Fruit fly (Drosophila melanogaster) whole organism, embryonic: ENCODE results near the gene CG43755.

Source experiments
- Atf3 ChIP-seq: fragments of 200-800 bp; sonication (Bioruptor generic); optimal IDR thresholded peaks from 3 replicates; lab custom pipeline; 2016; ENCODE audit warnings: missing biosample characterization, missing genetic modification characterization
- Awh ChIP-seq: fragments of 200-800 bp; sonication (Bioruptor generic); IDR thresholded peaks from 2 replicates; pipeline ENCODE4, ENCODE4 v1.3.6; 2022; ENCODE audit warnings: missing biosample characterization, missing genetic modification characterization
- CG11696 ChIP-seq: fragments of 200-800 bp; sonication (Bioruptor generic); IDR thresholded peaks from 2 replicates; pipeline ENCODE4 v1.3.6; 2022; ENCODE audit warnings: missing biosample characterization, missing genetic modification characterization
- CG13894 ChIP-seq: fragments of 200-800 bp; sonication (Bioruptor generic); optimal IDR thresholded peaks from 3 replicates; lab custom pipeline; 2018; ENCODE audit warnings: missing biosample characterization, mild to moderate bottlenecking, missing genetic modification characterization, moderate library complexity
- CG14710 ChIP-seq: fragments of 200-800 bp; sonication (Bioruptor generic); optimal IDR thresholded peaks from 3 replicates; lab custom pipeline; 2019; ENCODE audit warnings: missing biosample characterization, mild to moderate bottlenecking, missing genetic modification characterization, moderate library complexity
- CG16779 ChIP-seq: fragments of 200-800 bp; sonication (Bioruptor generic); IDR thresholded peaks from 2 replicates; pipeline ENCODE4 v1.3.6; 2022; ENCODE audit warnings: missing biosample characterization, missing genetic modification characterization
- CG17568 ChIP-seq: fragments of 200-800 bp; sonication (Bioruptor generic); optimal IDR thresholded peaks from 2 replicates; lab custom pipeline; 2018; ENCODE audit warnings: missing biosample characterization, mild to moderate bottlenecking, missing genetic modification characterization, moderate library complexity
- CG17802 ChIP-seq: fragments of 200-800 bp; sonication (Bioruptor generic); optimal IDR thresholded peaks from 2 replicates; lab custom pipeline; 2018; ENCODE audit warnings: missing biosample characterization, mild to moderate bottlenecking, missing genetic modification characterization, moderate library complexity
- CG17829 ChIP-seq: fragments of 200-800 bp; optimal IDR thresholded peaks from 2 replicates; lab custom pipeline; 2019; ENCODE audit warnings: missing biosample characterization, mild to moderate bottlenecking, missing genetic modification characterization, moderate library complexity
- CG18764 ChIP-seq: fragments of 200-800 bp; sonication (Bioruptor generic); optimal IDR thresholded peaks from 3 replicates; lab custom pipeline; 2016; ENCODE audit warnings: missing biosample characterization, missing genetic modification characterization
- CG2875 ChIP-seq: fragments of 200-800 bp; sonication (Bioruptor generic); optimal IDR thresholded peaks from 2 replicates; lab custom pipeline; 2017; ENCODE audit warnings: missing biosample characterization, mild to moderate bottlenecking, missing genetic modification characterization, missing genetic modification reagents
- CG31365 ChIP-seq: fragments of 200-800 bp; sonication (Bioruptor generic); optimal IDR thresholded peaks from 2 replicates; lab custom pipeline; 2018; ENCODE audit warnings: missing biosample characterization, mild to moderate bottlenecking, missing genetic modification characterization
- CG32767 ChIP-seq: fragments of 200-800 bp; sonication (Bioruptor generic); IDR thresholded peaks from 2 replicates; pipeline ENCODE4 v1.3.6; 2022; ENCODE audit warnings: missing biosample characterization, missing genetic modification characterization
- CG6765 ChIP-seq: fragments of 200-800 bp; sonication (Bioruptor generic); optimal IDR thresholded peaks from 3 replicates; lab custom pipeline; 2017; ENCODE audit warnings: missing biosample characterization, mild to moderate bottlenecking, missing genetic modification characterization
- CG8290 ChIP-seq, 3 experiments: fragments of 200-800 bp; sonication (Bioruptor generic); optimal IDR thresholded peaks; 2 replicates each; lab custom pipeline; 2016 to 2019; ENCODE audit warnings: missing biosample characterization in 3 of 3, missing genetic modification characterization in 3 of 3, mild to moderate bottlenecking in 2 of 3, moderate library complexity in 1 of 3
- CG8359 ChIP-seq: fragments of 200-800 bp; sonication (Bioruptor generic); optimal IDR thresholded peaks from 2 replicates; lab custom pipeline; 2017; ENCODE audit warnings: missing biosample characterization, mild to moderate bottlenecking, missing genetic modification characterization, borderline replicate concordance
- CG9817 ChIP-seq: fragments of 200-800 bp; sonication (Bioruptor generic); optimal IDR thresholded peaks from 2 replicates; lab custom pipeline; 2018; ENCODE audit warnings: missing biosample characterization, mild to moderate bottlenecking, missing genetic modification characterization, moderate library complexity
- Dbx ChIP-seq: fragments of 200-800 bp; sonication (Bioruptor generic); IDR thresholded peaks from 3 replicates; pipeline ENCODE4 v1.3.6; 2022; ENCODE audit warnings: missing biosample characterization, missing genetic modification characterization
- Doc2 ChIP-seq: fragments of 200-800 bp; sonication (Bioruptor generic); IDR thresholded peaks from 2 replicates; pipeline ENCODE4 v1.3.6; 2022; ENCODE audit warnings: missing biosample characterization, missing genetic modification characterization
- GATAe ChIP-seq: fragments of 200-800 bp; sonication (Bioruptor generic); conservative IDR thresholded peaks from 2 replicates; pipeline ENCODE4 v1.3.6; 2022; ENCODE audit warnings: missing biosample characterization, missing genetic modification characterization
- Gug ChIP-seq: fragments of 200-800 bp; sonication (Bioruptor generic); IDR thresholded peaks from 4 replicates; pipeline ENCODE4 v1.3.6; 2022; ENCODE audit warnings: missing biosample characterization, missing genetic modification characterization
- H2.0 ChIP-seq: fragments of 200-800 bp; sonication (Bioruptor generic); IDR thresholded peaks from 2 replicates; pipeline ENCODE4 v1.3.6; 2022; ENCODE audit warnings: missing biosample characterization, missing genetic modification characterization
- Lhr ChIP-seq: fragments of 200-800 bp; sonication (Bioruptor generic); optimal IDR thresholded peaks from 3 replicates; lab custom pipeline; 2017; ENCODE audit warnings: mild to moderate bottlenecking, missing biosample characterization, missing genetic modification reagents, missing genetic modification characterization
- Med ChIP-seq: fragments of 200-800 bp; sonication (Bioruptor generic); peaks from one replicate; lab custom pipeline; 2016; ENCODE audit warnings: missing biosample characterization, missing genetic modification characterization, mild to moderate bottlenecking, inconsistent platforms, moderate library complexity
- Ravus ChIP-seq: fragments of 200-800 bp; sonication (Bioruptor generic); IDR thresholded peaks from 2 replicates; pipeline ENCODE4 v1.3.6; 2022; ENCODE audit warnings: missing biosample characterization, missing genetic modification characterization
- Sin3A ChIP-seq: fragments of >200 bp; optimal IDR thresholded peaks from 2 replicates; lab custom pipeline; 2018
- Spps ChIP-seq: fragments of 200-800 bp; sonication (Bioruptor generic); optimal IDR thresholded peaks from 2 replicates; lab custom pipeline; 2018; ENCODE audit warnings: missing biosample characterization, mild to moderate bottlenecking, missing genetic modification characterization
- Sry-δ ChIP-seq: fragments of 200-800 bp; sonication (Bioruptor generic); optimal IDR thresholded peaks from 2 replicates; lab custom pipeline; 2016; ENCODE audit warnings: missing biosample characterization, missing genetic modification characterization
- Tbp ChIP-seq: fragments of >200 bp; optimal IDR thresholded peaks from 2 replicates; lab custom pipeline; 2018; ENCODE audit warnings: missing biosample characterization, missing genetic modification characterization
- ab ChIP-seq: fragments of 200-800 bp; sonication (Bioruptor generic); optimal IDR thresholded peaks from 2 replicates; lab custom pipeline; 2016; ENCODE audit warnings: missing biosample characterization, missing genetic modification characterization
- ara ChIP-seq: fragments of 200-800 bp; sonication (Bioruptor generic); IDR thresholded peaks from 2 replicates; pipeline ENCODE4 v1.3.6; 2022; ENCODE audit warnings: missing biosample characterization, missing genetic modification characterization
- az2 ChIP-seq: fragments of 200-800 bp; sonication (Bioruptor generic); optimal IDR thresholded peaks from 3 replicates; lab custom pipeline; 2016; ENCODE audit warnings: missing biosample characterization, missing genetic modification characterization
- bigmax ChIP-seq: fragments of 200-800 bp; sonication (Bioruptor generic); optimal IDR thresholded peaks from 2 replicates; lab custom pipeline; 2018; ENCODE audit warnings: missing biosample characterization, mild to moderate bottlenecking, missing genetic modification characterization
- caup ChIP-seq: fragments of 200-800 bp; sonication (Bioruptor generic); optimal IDR thresholded peaks from 3 replicates; lab custom pipeline; 2017; ENCODE audit warnings: missing biosample characterization, mild to moderate bottlenecking, missing genetic modification characterization, moderate library complexity; ENCODE audit not compliant: severe bottlenecking
- chinmo ChIP-seq: fragments of 200-800 bp; sonication (Bioruptor generic); IDR thresholded peaks from 4 replicates; pipeline ENCODE4 v1.3.6; 2022; ENCODE audit warnings: missing biosample characterization, missing genetic modification characterization; ENCODE audit not compliant: partially characterized antibody
- crp ChIP-seq, 2 experiments: fragments of 200-800 bp; sonication (Bioruptor generic); optimal IDR thresholded peaks; 2 replicates in 1 of 2; 3 replicates in 1 of 2; lab custom pipeline; 2017; ENCODE audit warnings: missing biosample characterization in 2 of 2, missing genetic modification characterization in 2 of 2, mild to moderate bottlenecking in 1 of 2, moderate library complexity in 1 of 2
- en ChIP-seq: fragments of 200-800 bp; sonication (Bioruptor generic); optimal IDR thresholded peaks from 2 replicates; lab custom pipeline; 2016; ENCODE audit warnings: missing biosample characterization, missing genetic modification characterization
- gsb ChIP-seq: fragments of 200-800 bp; sonication (Bioruptor generic); IDR thresholded peaks from 2 replicates; pipeline ENCODE4 v1.3.6; 2022; ENCODE audit warnings: missing biosample characterization, missing genetic modification characterization
- ham ChIP-seq: fragments of 200-800 bp; sonication (Bioruptor generic); IDR thresholded peaks from 2 replicates; pipeline ENCODE4 v1.3.6; 2022; ENCODE audit warnings: missing biosample characterization, missing genetic modification characterization
- lov ChIP-seq, 2 experiments: fragments of 200-800 bp in 1 of 2; fragments of >200 bp in 1 of 2; sonication (Bioruptor generic) in 1 of 2; IDR thresholded peaks in 1 of 2; optimal IDR thresholded peaks in 1 of 2; 2 replicates in 1 of 2; 3 replicates in 1 of 2; pipeline versions ENCODE4 v1.3.6 to Lab custom; 2017 to 2022; ENCODE audit warnings: missing biosample characterization in 1 of 2, missing genetic modification characterization in 1 of 2
- mirr ChIP-seq: fragments of 200-800 bp; sonication (Bioruptor generic); optimal IDR thresholded peaks from 3 replicates; lab custom pipeline; 2018; ENCODE audit warnings: missing biosample characterization, mild to moderate bottlenecking, missing genetic modification characterization
- org-1 ChIP-seq: fragments of 200-800 bp; sonication (Bioruptor generic); optimal IDR thresholded peaks from 2 replicates; lab custom pipeline; 2017; ENCODE audit warnings: missing biosample characterization, missing genetic modification characterization
- peb ChIP-seq: fragments of 200-800 bp; sonication (Bioruptor generic); IDR thresholded peaks from 2 replicates; pipeline ENCODE4 v1.3.6; 2022; ENCODE audit warnings: missing biosample characterization, missing genetic modification characterization
- pita ChIP-seq: fragments of 200-800 bp; sonication (Bioruptor generic); optimal IDR thresholded peaks from 2 replicates; lab custom pipeline; 2017; ENCODE audit warnings: missing biosample characterization, mild to moderate bottlenecking, missing genetic modification characterization
- ro ChIP-seq: fragments of 200-800 bp; sonication (Bioruptor generic); IDR thresholded peaks from 2 replicates; pipeline ENCODE4 v1.3.6; 2022; ENCODE audit warnings: missing biosample characterization, missing genetic modification characterization
- scrt ChIP-seq: fragments of 200-800 bp; sonication (Bioruptor generic); optimal IDR thresholded peaks from 2 replicates; lab custom pipeline; 2018; ENCODE audit warnings: missing biosample characterization, mild to moderate bottlenecking, missing genetic modification characterization, moderate library complexity
- sens ChIP-seq: fragments of 200-800 bp; sonication (Bioruptor generic); peaks from one replicate; lab custom pipeline; 2016; ENCODE audit warnings: missing biosample characterization, missing genetic modification characterization
- sima ChIP-seq: fragments of 200-800 bp; sonication (Bioruptor generic); optimal IDR thresholded peaks from 2 replicates; lab custom pipeline; 2016; ENCODE audit warnings: missing biosample characterization, missing genetic modification characterization
- sob ChIP-seq: fragments of 200-800 bp; sonication (Bioruptor generic); IDR thresholded peaks from 2 replicates; pipeline ENCODE4 v1.3.6; 2022; ENCODE audit warnings: missing biosample characterization, missing genetic modification characterization

CG43755 gene

DNA sequence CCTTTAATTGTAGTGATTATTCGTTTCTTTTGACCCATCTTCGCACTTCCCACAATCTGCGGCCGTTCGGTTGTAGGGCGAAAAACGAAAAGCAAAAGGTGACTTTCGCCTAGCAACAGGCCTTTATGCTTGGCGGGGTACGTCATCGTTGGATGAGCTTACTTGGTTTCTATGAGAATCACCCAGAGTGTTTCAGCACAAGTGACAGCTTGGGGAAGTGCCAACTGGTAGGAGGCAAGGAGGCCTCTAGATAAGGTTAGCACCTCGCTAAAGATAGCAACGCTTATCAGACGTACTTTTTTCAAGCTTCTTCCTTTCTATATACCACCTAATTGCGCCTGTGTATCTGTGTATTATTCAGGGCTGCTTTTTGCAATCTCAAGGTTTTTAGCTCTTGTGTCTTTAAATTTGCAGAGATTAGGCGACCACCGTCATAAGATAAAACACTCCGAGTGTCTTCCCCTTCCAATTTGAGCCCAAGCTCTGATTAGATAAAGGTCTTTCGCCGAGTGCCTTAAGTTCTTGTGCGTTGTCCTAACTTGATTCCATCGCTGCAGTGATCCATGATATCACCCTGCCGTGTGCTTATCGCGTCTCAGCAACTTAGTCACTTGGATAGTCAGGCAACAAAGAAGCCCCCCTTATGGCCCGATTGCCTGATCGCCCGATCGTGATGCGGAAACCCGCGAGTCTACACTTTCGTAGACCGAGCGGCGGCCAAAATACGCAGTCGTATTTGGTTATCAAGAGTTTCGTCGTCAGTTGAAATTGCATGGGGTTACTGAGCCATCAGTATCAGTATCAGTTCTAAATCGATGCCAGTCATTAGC lies 28.5 kb downstream of the CG43755 start:
- TF ChIP-seq en (GFP tag; lab: Kevin White, UChicago) (no peak), lov (optimal IDR thresholded peaks at IDR 0.05; lab: Kevin White, UChicago) (no peak), lov (GFP tag; IDR thresholded peaks at IDR 0.05; lab: Robert Waterston, UW) (no peak), Awh (no peak), CG32767 (GFP tag; lab: Robert Waterston, UW) (no peak), sima (GFP tag; lab: Kevin White, UChicago) (no peak), org-1 (GFP tag; lab: Kevin White, UChicago) (no peak), ro (GFP tag; lab: Robert Waterston, UW) (no peak), H2.0 (GFP tag; lab: Robert Waterston, UW) (no peak), caup (GFP tag; lab: Kevin White, UChicago) (no peak), CG16779 (GFP tag; lab: Robert Waterston, UW) (no peak), chinmo (GFP tag; lab: Robert Waterston, UW) (0 out of 4 replicates have a peak, but pooled peaks have one; percentile 35), CG17568 (GFP tag; lab: Kevin White, UChicago) (no peak), gsb (GFP tag; lab: Robert Waterston, UW) (no peak), scrt (no peak), Med (GFP tag; lab: Kevin White, UChicago) (peak; percentile 71), CG9817 (no peak), az2 (GFP tag; lab: Kevin White, UChicago) (no peak), Sin3A (lab: Kevin White, UChicago) (no peak), ab (GFP tag; lab: Kevin White, UChicago) (no peak), CG13894 (tag; lab: Kevin White, UChicago) (peak; percentile 21), Atf3 (no peak), Sry-δ (GFP tag; lab: Kevin White, UChicago) (no peak), pita (no peak), sens (no peak), peb (no peak), Ravus (GFP tag; lab: Robert Waterston, UW) (no peak), CG8359 (GFP tag; lab: Kevin White, UChicago) (no peak), GATAe (GFP tag; lab: Robert Waterston, UW) (peak; percentile 32; the same call in 1 of the 2 replicates), CG17829 (tag; lab: Kevin White, UChicago) (no peak), Dbx (GFP tag; lab: Robert Waterston, UW) (no peak), CG17802 (tag; lab: Kevin White, UChicago) (no peak), sob (GFP tag; lab: Robert Waterston, UW) (no peak), Lhr (GFP tag; lab: Kevin White, UChicago) (no peak), CG31365 (tag; lab: Kevin White, UChicago) (no peak), CG18764 (GFP tag; lab: Kevin White, UChicago) (no peak), ara (GFP tag; lab: Robert Waterston, UW) (no peak), CG8290 (GFP tag; optimal IDR thresholded peaks at IDR 0.05; lab: Kevin White, UChicago) (no peak), CG8290 (tag; optimal IDR thresholded peaks at IDR 0.05; lab: Kevin White, UChicago) (no peak), crp (GFP tag; optimal IDR thresholded peaks at IDR 0.05; lab: Kevin White, UChicago) (no peak), CG6765 (no peak), Doc2 (GFP tag; lab: Robert Waterston, UW) (no peak), ham (no peak), mirr (GFP tag; lab: Kevin White, UChicago) (peak; percentile 63), CG2875 (GFP tag; lab: Kevin White, UChicago) (no peak), Gug (GFP tag; lab: Robert Waterston, UW) (no peak), bigmax (GFP tag; lab: Kevin White, UChicago) (no peak), CG11696 (peak; percentile 66), CG14710 (tag; lab: Kevin White, UChicago) (no peak), Spps (no peak), Tbp (GFP tag; lab: Kevin White, UChicago) (no peak)
